Worm (Caenorhabditis elegans) whole organism, young adult: Measurements from ENCODE around the gene C07A9.9.

Source experiments
- B0336.3 ChIP-seq: fragments of 200-800 bp; sonication (Bioruptor generic); IDR thresholded peaks from 2 replicates; pipeline ENCODE4 v1.3.6; 2022; ENCODE audit warnings: missing genetic modification characterization, missing compliant biosample characterization
- C06A6.2 ChIP-seq: fragments of 200-800 bp; sonication (Bioruptor generic); conservative IDR thresholded peaks from 2 replicates; pipeline ENCODE4 v1.3.6; 2022; ENCODE audit warnings: missing genetic modification characterization, missing compliant biosample characterization
- F10E7.11 ChIP-seq: sonication (generic microtip); optimal IDR thresholded peaks from 2 replicates; lab custom pipeline; 2017; ENCODE audit warnings: mild to moderate bottlenecking, missing genetic modification characterization, moderate library complexity, missing compliant biosample characterization
- F33H1.4 ChIP-seq: fragments of 200-800 bp; sonication (Bioruptor generic); IDR thresholded peaks from 2 replicates; pipeline ENCODE4 v1.3.6; 2022; ENCODE audit warnings: missing genetic modification reagents, missing genetic modification characterization, missing compliant biosample characterization
- F39B2.1 ChIP-seq: fragments of 200-800 bp; sonication (Bioruptor generic); IDR thresholded peaks from 2 replicates; pipeline ENCODE4 v1.3.6; 2022; ENCODE audit warnings: missing genetic modification reagents, missing genetic modification characterization, missing compliant biosample characterization
- F55B11.4 ChIP-seq: sonication (generic microtip); optimal IDR thresholded peaks from 2 replicates; lab custom pipeline; 2016; ENCODE audit warnings: missing compliant biosample characterization, missing genetic modification characterization, borderline replicate concordance; ENCODE audit not compliant: insufficient read depth
- K12H6.12 ChIP-seq: fragments of 200-800 bp; sonication (Bioruptor generic); optimal IDR thresholded peaks from 2 replicates; lab custom pipeline; 2018; ENCODE audit warnings: mild to moderate bottlenecking, missing genetic modification characterization, missing compliant biosample characterization
- atf-7 ChIP-seq: sonication (generic microtip); optimal IDR thresholded peaks from 2 replicates; lab custom pipeline; 2017; ENCODE audit warnings: mild to moderate bottlenecking, missing genetic modification characterization, missing compliant biosample characterization
- attf-5 ChIP-seq: fragments of 200-800 bp; sonication (Bioruptor generic); optimal IDR thresholded peaks from 2 replicates; lab custom pipeline; 2018; ENCODE audit warnings: mild to moderate bottlenecking, missing genetic modification characterization, missing compliant biosample characterization
- cebp-1 ChIP-seq, 2 experiments: fragments of 200-800 bp in 1 of 2; sonication (Bioruptor generic) in 1 of 2; sonication (generic microtip) in 1 of 2; IDR thresholded peaks in 1 of 2; optimal IDR thresholded peaks in 1 of 2; 2 replicates each; pipeline versions ENCODE4 v1.3.6 to Lab custom; 2017 to 2022; ENCODE audit warnings: missing compliant biosample characterization in 2 of 2, missing genetic modification characterization in 2 of 2, mild to moderate bottlenecking in 1 of 2, missing genetic modification reagents in 1 of 2, moderate library complexity in 1 of 2
- cebp-2 ChIP-seq: fragments of 200-800 bp; sonication (Bioruptor generic); IDR thresholded peaks from 2 replicates; pipeline ENCODE4 v1.3.6; 2022; ENCODE audit warnings: missing genetic modification characterization, missing compliant biosample characterization
- ceh-27 ChIP-seq: fragments of 200-800 bp; sonication (Bioruptor generic); optimal IDR thresholded peaks from 2 replicates; lab custom pipeline; 2018; ENCODE audit warnings: mild to moderate bottlenecking, missing genetic modification characterization, moderate library complexity, missing compliant biosample characterization
- dox-1 ChIP-seq: fragments of 200-800 bp; sonication (Bioruptor generic); IDR thresholded peaks from 2 replicates; pipeline ENCODE4 v1.3.6; 2022; ENCODE audit warnings: missing genetic modification reagents, missing genetic modification characterization, missing compliant biosample characterization
- dpl-1 ChIP-seq: fragments of 150-350 bp; optimal IDR thresholded peaks from 2 replicates; lab custom pipeline; 2014; ENCODE audit warnings: missing biosample characterization, missing genetic modification reagents, missing genetic modification characterization
- egl-18 ChIP-seq: fragments of 200-800 bp; sonication (Bioruptor generic); IDR thresholded peaks from 2 replicates; pipeline ENCODE4 v1.3.6; 2022; ENCODE audit warnings: missing genetic modification reagents, missing genetic modification characterization, missing compliant biosample characterization
- egl-44 ChIP-seq: fragments of 200-800 bp; sonication (Bioruptor generic); IDR thresholded peaks from 2 replicates; pipeline ENCODE4 v1.3.6; 2022; ENCODE audit warnings: missing genetic modification reagents, missing genetic modification characterization, missing compliant biosample characterization
- egrh-3 ChIP-seq: fragments of 200-800 bp; sonication (Bioruptor generic); IDR thresholded peaks from 2 replicates; pipeline ENCODE4 v1.3.6; 2022; ENCODE audit warnings: missing genetic modification reagents, missing genetic modification characterization, missing compliant biosample characterization
- hmg-1.2 ChIP-seq: fragments of 200-800 bp; sonication (Bioruptor generic); IDR thresholded peaks from 2 replicates; pipeline ENCODE4 v1.3.6; 2022; ENCODE audit warnings: missing genetic modification reagents, missing genetic modification characterization, missing compliant biosample characterization
- hsf-1 ChIP-seq: fragments of 200-800 bp; sonication (Bioruptor generic); IDR thresholded peaks from 2 replicates; pipeline ENCODE4 v1.3.6; 2022; ENCODE audit warnings: missing genetic modification reagents, missing genetic modification characterization, missing compliant biosample characterization
- lin-26 ChIP-seq: fragments of 200-800 bp; sonication (Bioruptor generic); IDR thresholded peaks from 2 replicates; pipeline ENCODE4 v1.3.6; 2022; ENCODE audit warnings: missing genetic modification reagents, missing genetic modification characterization, missing compliant biosample characterization
- madf-10 ChIP-seq: sonication (generic microtip); optimal IDR thresholded peaks from 2 replicates; lab custom pipeline; 2016; ENCODE audit warnings: mild to moderate bottlenecking, missing genetic modification characterization, missing compliant biosample characterization
- madf-8 ChIP-seq: fragments of 200-800 bp; sonication (Bioruptor generic); conservative IDR thresholded peaks from 2 replicates; pipeline ENCODE4 v1.3.6; 2022; ENCODE audit warnings: missing genetic modification reagents, missing genetic modification characterization, missing compliant biosample characterization
- mel-28 ChIP-seq: sonication (generic microtip); optimal IDR thresholded peaks from 2 replicates; lab custom pipeline; 2016; ENCODE audit warnings: borderline replicate concordance, mild to moderate bottlenecking, missing genetic modification characterization, missing compliant biosample characterization
- mes-4 ChIP-seq: sonication (generic microtip); optimal IDR thresholded peaks from 2 replicates; lab custom pipeline; 2016; ENCODE audit warnings: missing genotype, missing genetic modification characterization, missing compliant biosample characterization
- nfya-1 ChIP-seq: sonication (generic microtip); optimal IDR thresholded peaks from 2 replicates; lab custom pipeline; 2017; ENCODE audit warnings: antibody characterized with exemption, missing compliant biosample characterization, missing genetic modification characterization, borderline replicate concordance; ENCODE audit not compliant: insufficient read depth
- nhr-120 ChIP-seq: fragments of 200-800 bp; sonication (Bioruptor generic); IDR thresholded peaks from 2 replicates; pipeline ENCODE4 v1.3.6; 2022; ENCODE audit warnings: missing genetic modification characterization, missing compliant biosample characterization
- nhr-80 ChIP-seq: sonication (generic microtip); optimal IDR thresholded peaks from 2 replicates; lab custom pipeline; 2016; ENCODE audit warnings: missing genetic modification characterization, missing compliant biosample characterization
- snpc-1.3 ChIP-seq: sonication (generic microtip); optimal IDR thresholded peaks from 2 replicates; lab custom pipeline; 2017; ENCODE audit warnings: missing genetic modification characterization, mild to moderate bottlenecking, missing compliant biosample characterization, antibody characterized with exemption, moderate library complexity, missing genotype, missing genetic modification reagents; ENCODE audit not compliant: insufficient read depth
- xnd-1 ChIP-seq: sonication (generic microtip); optimal IDR thresholded peaks from 2 replicates; lab custom pipeline; 2016; ENCODE audit warnings: missing genotype, missing genetic modification reagents, missing genetic modification characterization, missing compliant biosample characterization
- zfh-2 ChIP-seq: fragments of 200-800 bp; sonication (Bioruptor generic); conservative IDR thresholded peaks from 2 replicates; pipeline ENCODE4 v1.3.6; 2022; ENCODE audit warnings: missing genetic modification reagents, missing genetic modification characterization, missing compliant biosample characterization
- zim-3 ChIP-seq: sonication (generic microtip); optimal IDR thresholded peaks from 2 replicates; lab custom pipeline; 2017; ENCODE audit warnings: mild to moderate bottlenecking, missing genetic modification characterization, moderate library complexity, missing compliant biosample characterization
- ztf-3 ChIP-seq: fragments of 200-800 bp; sonication (Bioruptor generic); optimal IDR thresholded peaks from 2 replicates; lab custom pipeline; 2018; ENCODE audit warnings: mild to moderate bottlenecking, missing genetic modification characterization, missing compliant biosample characterization

The C07A9.9 gene

DNA sequence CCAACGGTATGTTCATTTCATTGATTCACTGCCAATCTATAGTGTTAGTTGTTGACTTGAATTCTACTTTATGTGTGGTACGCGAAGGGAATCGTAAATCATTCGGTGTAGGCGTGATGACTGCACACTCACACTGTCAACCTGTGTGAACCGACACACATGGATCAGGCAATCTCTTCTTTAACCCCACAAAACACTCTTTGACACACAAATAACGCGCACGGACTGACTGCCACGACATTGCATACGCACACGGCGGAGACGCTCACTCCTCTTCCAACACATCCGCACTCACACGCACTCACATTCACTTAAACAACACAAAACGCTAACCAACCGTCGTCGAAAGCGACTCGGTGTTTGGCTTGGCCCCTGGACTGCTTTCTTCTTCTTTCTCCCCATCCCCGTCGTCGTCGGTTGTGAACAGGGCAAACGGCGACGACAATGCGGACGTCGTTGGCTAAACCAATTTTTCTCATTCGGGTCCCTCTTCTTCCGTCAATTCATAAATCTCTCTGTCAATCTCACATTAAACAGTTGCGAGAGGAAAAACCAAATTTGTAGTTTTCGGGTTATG is 32.8 kb upstream of the C07A9.9 start (continued):
- TF ChIP-seq nfya-1 (tag; lab: Kevin White, UChicago) = no peak

- no peak for TF ChIP-seq atf-7
- TF ChIP-seq dpl-1 (GFP tag; lab: Kevin White, UChicago) = no peak
- no peak for TF ChIP-seq K12H6.12 (tag; lab: Kevin White, UChicago)
- TF ChIP-seq ceh-27 (GFP tag; lab: Kevin White, UChicago) = no peak
- TF ChIP-seq egrh-3 = no peak
- no peak for TF ChIP-seq snpc-1.3 (tag; lab: Kevin White, UChicago)
- TF ChIP-seq C06A6.2 = no peak
- no peak for TF ChIP-seq F33H1.4 (GFP tag; lab: Robert Waterston, UW)
- TF ChIP-seq egl-18 = no peak
- no peak for TF ChIP-seq egl-44 (GFP tag; lab: Robert Waterston, UW)
- no peak for TF ChIP-seq F39B2.1 (GFP tag; lab: Robert Waterston, UW)
- TF ChIP-seq dox-1 = no peak
- TF ChIP-seq nhr-120 = no peak
- TF ChIP-seq nhr-80 (tag; lab: Kevin White, UChicago) = no peak
Observed at ce11 chrIII:9699576-9699975, 32.1 kb upstream of the C07A9.9 start, which contains the start of gene tlk-1. Gene tlk-1 (plus strand): TSS chrIII:9699876.

- TF ChIP-seq zfh-2 (0 out of 2 replicates have a peak, but pooled peaks have one; percentile 27), cebp-1 (GFP tag; IDR thresholded peaks at IDR 0.05; lab: Robert Waterston, UW) (no peak), cebp-1 (tag; optimal IDR thresholded peaks at IDR 0.05; lab: Kevin White, UChicago) (peak; percentile 1), nhr-80 (tag; lab: Kevin White, UChicago) (peak; percentile 32), K12H6.12 (tag; lab: Kevin White, UChicago) (peak; percentile 2), madf-8 (GFP tag; lab: Robert Waterston, UW) (no peak), hsf-1 (GFP tag; lab: Robert Waterston, UW) (no peak), hmg-1.2 (GFP tag; lab: Robert Waterston, UW) (peak; percentile 53; the same call in 1 of the 2 replicates)
- TF ChIP-seq, all 124 proteins: peak for 5
Observed at ce11 chrIII:9698635-9699396, 31.4 kb upstream of the C07A9.9 start.

- TF ChIP-seq lin-26 (GFP tag; lab: Robert Waterston, UW) (no peak), egl-44 (GFP tag; lab: Robert Waterston, UW) (no peak), nhr-80 (tag; lab: Kevin White, UChicago) (no peak), zim-3 (tag; lab: Kevin White, UChicago) (no peak), B0336.3 (no peak), mes-4 (tag; lab: Kevin White, UChicago) (no peak), F10E7.11 (tag; lab: Kevin White, UChicago) (no peak), F55B11.4 (no peak), xnd-1 (tag; lab: Kevin White, UChicago) (no peak), madf-10 (tag; lab: Kevin White, UChicago) (no peak), mel-28 (no peak), ztf-3 (GFP tag; lab: Kevin White, UChicago) (no peak), dox-1 (no peak), cebp-2 (GFP tag; lab: Robert Waterston, UW) (no peak), attf-5 (GFP tag; lab: Kevin White, UChicago) (no peak)
Observed at ce11 chrIII:9697886-9698285, 30.4 kb upstream of the C07A9.9 start.
